Fruit fly (Drosophila melanogaster): Measurements from ENCODE around the gene Act5C.

Act5C gene

DNA sequence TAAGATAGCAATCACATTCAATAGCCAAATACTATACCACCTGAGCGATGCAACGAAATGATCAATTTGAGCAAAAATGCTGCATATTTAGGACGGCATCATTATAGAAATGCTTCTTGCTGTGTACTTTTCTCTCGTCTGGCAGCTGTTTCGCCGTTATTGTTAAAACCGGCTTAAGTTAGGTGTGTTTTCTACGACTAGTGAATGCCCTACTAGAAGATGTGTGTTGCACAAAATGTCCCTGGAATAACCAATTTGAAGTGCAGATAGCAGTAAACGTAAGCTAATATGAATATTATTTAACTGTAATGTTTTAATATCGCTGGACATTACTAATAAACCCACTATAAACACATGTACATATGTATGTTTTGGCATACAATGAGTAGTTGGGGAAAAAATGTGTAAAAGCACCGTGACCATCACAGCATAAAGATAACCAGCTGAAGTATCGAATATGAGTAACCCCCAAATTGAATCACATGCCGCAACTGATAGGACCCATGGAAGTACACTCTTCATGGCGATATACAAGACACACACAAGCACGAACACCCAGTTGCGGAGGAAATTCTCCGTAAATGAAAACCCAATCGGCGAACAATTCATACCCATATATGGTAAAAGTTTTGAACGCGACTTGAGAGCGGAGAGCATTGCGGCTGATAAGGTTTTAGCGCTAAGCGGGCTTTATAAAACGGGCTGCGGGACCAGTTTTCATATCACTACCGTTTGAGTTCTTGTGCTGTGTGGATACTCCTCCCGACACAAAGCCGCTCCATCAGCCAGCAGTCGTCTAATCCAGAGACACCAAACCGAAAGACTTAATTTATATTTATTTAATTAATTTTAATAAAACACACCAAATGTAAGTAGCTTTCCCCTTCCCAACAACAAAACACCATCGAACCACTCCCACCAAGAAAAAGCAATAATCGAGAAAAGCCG, at the start of gene Act5C (continued):
- TF ChIP-seq pan (optimal IDR thresholded peaks at IDR 0.05), result no peak
- TF ChIP-seq pan (GFP tag; optimal IDR thresholded peaks at IDR 0.05 in 1 of 2, IDR thresholded peaks at IDR 0.05 in 1 of 2), result peak in 1 of 2 experiments; percentile 91
- peak; percentile 79 for TF ChIP-seq vfl (GFP tag; optimal IDR thresholded peaks at IDR 0.05)
- peak; percentile 89 for TF ChIP-seq CG12155 (GFP tag; optimal IDR thresholded peaks at IDR 0.05)
- TF ChIP-seq wdn (GFP tag; IDR thresholded peaks at IDR 0.05), result peak; percentile 88
- peak; percentile 94 for TF ChIP-seq CG8944 (GFP tag; optimal IDR thresholded peaks at IDR 0.05)
- peak; percentile 74 for TF ChIP-seq CG15073 (GFP tag; optimal IDR thresholded peaks at IDR 0.05)
- peak; percentile 97 for TF ChIP-seq CG17361 (GFP tag; IDR thresholded peaks at IDR 0.05)
- peak; percentile 94 for TF ChIP-seq slp2 (GFP tag; optimal IDR thresholded peaks at IDR 0.05)
- TF ChIP-seq CG4328 (GFP tag; optimal IDR thresholded peaks at IDR 0.05), result peak; percentile 59
- TF ChIP-seq CG1602 (GFP tag; optimal IDR thresholded peaks at IDR 0.05), result peak; percentile 94
- peak; percentile 69 for TF ChIP-seq Kr (GFP tag; optimal IDR thresholded peaks at IDR 0.05)
- no peak for TF ChIP-seq CkIIα-i1 (GFP tag; IDR thresholded peaks at IDR 0.05)
- peak; percentile 90 for TF ChIP-seq Abd-B (GFP tag; optimal IDR thresholded peaks at IDR 0.05)
- no peak; the same call in 2 of the 3 replicates for TF ChIP-seq CG6791 (GFP tag; IDR thresholded peaks at IDR 0.05; ENCODE audit: partially characterized antibody)
- TF ChIP-seq CG43689 (GFP tag; IDR thresholded peaks at IDR 0.05), result peak; percentile 82
- TF ChIP-seq sob (GFP tag; IDR thresholded peaks at IDR 0.05), result peak; percentile 89
- TF ChIP-seq pum (GFP tag; optimal IDR thresholded peaks at IDR 0.05), result peak; percentile 94
- 0 out of 2 replicates have a peak, but pooled peaks have one; percentile 73 for TF ChIP-seq CG16779 (GFP tag; IDR thresholded peaks at IDR 0.05)
- TF ChIP-seq emc (GFP tag; optimal IDR thresholded peaks at IDR 0.05), result peak; percentile 85
- TF ChIP-seq Ets65A (GFP tag), result peak; percentile 99
- no peak for TF ChIP-seq cad (GFP tag; optimal IDR thresholded peaks at IDR 0.05)
- TF ChIP-seq hbn (GFP tag; IDR thresholded peaks at IDR 0.05; ENCODE audit: partially characterized antibody), result no peak
- TF ChIP-seq CG2120 (GFP tag; optimal IDR thresholded peaks at IDR 0.05), result peak; percentile 95
- peak; percentile 92 for TF ChIP-seq scrt (GFP tag; optimal IDR thresholded peaks at IDR 0.05)
- peak; percentile 84 for TF ChIP-seq twi (tag; optimal IDR thresholded peaks at IDR 0.05)
- TF ChIP-seq CG13624 (GFP tag; optimal IDR thresholded peaks at IDR 0.05), result peak; percentile 94
- peak; percentile 81 for TF ChIP-seq danr (GFP tag; IDR thresholded peaks at IDR 0.05)
- TF ChIP-seq YL-1 (GFP tag; optimal IDR thresholded peaks at IDR 0.05), result peak; percentile 57
- peak; percentile 72; the same call in 1 of the 2 replicates for TF ChIP-seq CG4360 (GFP tag; IDR thresholded peaks at IDR 0.05)
- TF ChIP-seq CG32767 (GFP tag; IDR thresholded peaks at IDR 0.05), result peak; percentile 90
- TF ChIP-seq Dip2 (GFP tag; IDR thresholded peaks at IDR 0.05), result 0 out of 2 replicates have a peak, but pooled peaks have one; percentile 16
- peak; percentile 88 for TF ChIP-seq CG6272 (GFP tag; IDR thresholded peaks at IDR 0.05)
- peak; percentile 83 for TF ChIP-seq Gsc (GFP tag; IDR thresholded peaks at IDR 0.05)
- peak; percentile 100 for TF ChIP-seq D19A (tag; optimal IDR thresholded peaks at IDR 0.05)
- TF ChIP-seq NFAT (GFP tag; IDR thresholded peaks at IDR 0.05), result peak; percentile 89
- peak; percentile 65 for TF ChIP-seq Oaz (GFP tag; IDR thresholded peaks at IDR 0.05)
- TF ChIP-seq CG17829 (tag; optimal IDR thresholded peaks at IDR 0.05), result peak; percentile 95
- no peak for TF ChIP-seq bigmax (GFP tag; optimal IDR thresholded peaks at IDR 0.05)
- peak; percentile 76 for TF ChIP-seq CG8281 (tag; optimal IDR thresholded peaks at IDR 0.05)
- TF ChIP-seq dati (GFP tag; IDR thresholded peaks at IDR 0.05), result peak; percentile 81
- TF ChIP-seq CG18619 (GFP tag; optimal IDR thresholded peaks at IDR 0.05), result peak; percentile 90
- peak; percentile 95 for TF ChIP-seq tap (tag; optimal IDR thresholded peaks at IDR 0.05)
- peak; percentile 85 for TF ChIP-seq CG11723 (GFP tag; optimal IDR thresholded peaks at IDR 0.05)
- TF ChIP-seq fru (optimal IDR thresholded peaks at IDR 0.05), result no peak
- TF ChIP-seq CG11398 (GFP tag; optimal IDR thresholded peaks at IDR 0.05), result peak; percentile 94
- peak; percentile 75 for TF ChIP-seq CG34376 (GFP tag; optimal IDR thresholded peaks at IDR 0.05)
- peak; percentile 82 for TF ChIP-seq cwo (GFP tag; optimal IDR thresholded peaks at IDR 0.05)
- TF ChIP-seq h (optimal IDR thresholded peaks at IDR 0.05), result no peak
- TF ChIP-seq Xbp1 (GFP tag; optimal IDR thresholded peaks at IDR 0.05), result peak; percentile 94

Measured in whole organism, embryonic.